In genomic region chrII:9746069-9746468, ce11 we compare ENCODE assay signal across 7 worm cellular contexts.
TF ChIP-seq lines count a peak whose summit lies in the region.

Y53C12B.1 (minus strand) TSS chrII:9746078.
nos-3 (plus strand) TSS chrII:9746316.

TF ChIP-seq in whole organism, L1 larva, 84 proteins besides CTCF, POLR2A, EP300 and RAD21 (continued from another document and continues in another):
- TF ChIP-seq pax-3 (tag; optimal IDR thresholded peaks at IDR 0.05; lab: Kevin White, UChicago) = peak; percentile 28
- no peak for TF ChIP-seq hlh-17 (GFP tag; optimal IDR thresholded peaks at IDR 0.05; lab: Kevin White, UChicago; ENCODE audit: borderline replicate concordance)
- TF ChIP-seq ceh-63 (GFP tag; optimal IDR thresholded peaks at IDR 0.05; lab: Kevin White, UChicago) = no peak
- TF ChIP-seq skn-1 (tag; optimal IDR thresholded peaks at IDR 0.05; lab: Kevin White, UChicago) = peak; percentile 82
- TF ChIP-seq swsn-7 (tag; optimal IDR thresholded peaks at IDR 0.05; lab: Kevin White, UChicago) = peak; percentile 77
- no peak for TF ChIP-seq sptf-1 (tag; optimal IDR thresholded peaks at IDR 0.05; lab: Kevin White, UChicago)
- no peak for TF ChIP-seq nhr-84 (tag; optimal IDR thresholded peaks at IDR 0.05; lab: Kevin White, UChicago)
- TF ChIP-seq fkh-4 (tag; optimal IDR thresholded peaks at IDR 0.05; lab: Kevin White, UChicago; ENCODE audit: borderline replicate concordance) = no peak
- TF ChIP-seq sox-4 (tag; optimal IDR thresholded peaks at IDR 0.05; lab: Kevin White, UChicago) = no peak
- no peak for TF ChIP-seq pqm-1 (tag; optimal IDR thresholded peaks at IDR 0.05; lab: Kevin White, UChicago)
- TF ChIP-seq efl-3 (GFP tag; optimal IDR thresholded peaks at IDR 0.05; lab: Kevin White, UChicago) = no peak
- peak; percentile 93 for TF ChIP-seq nhr-85 (tag; lab: Kevin White, UChicago)
- TF ChIP-seq ceh-82 (tag; optimal IDR thresholded peaks at IDR 0.05; lab: Kevin White, UChicago) = peak; percentile 54 to 84 (median 77)
- peak; percentile 68 for TF ChIP-seq nhr-90 (tag; optimal IDR thresholded peaks at IDR 0.05; lab: Kevin White, UChicago; ENCODE audit: poor library complexity)
- TF ChIP-seq C16A3.4 (tag; optimal IDR thresholded peaks at IDR 0.05; lab: Kevin White, UChicago) = peak; percentile 90
- peak; percentile 57 for TF ChIP-seq dsc-1 (tag; optimal IDR thresholded peaks at IDR 0.05; lab: Kevin White, UChicago)
- TF ChIP-seq mdl-1 (tag; optimal IDR thresholded peaks at IDR 0.05; lab: Kevin White, UChicago) = peak in 1 of 2 experiments; percentile 68
- TF ChIP-seq F16B12.6 (tag; optimal IDR thresholded peaks at IDR 0.05; lab: Kevin White, UChicago) = peak; percentile 65

TF ChIP-seq in whole organism, L2 larva, 48 proteins besides CTCF, POLR2A, EP300 and RAD21 (continued from another document and continues in another):
- no peak for TF ChIP-seq mbf-1 (tag; optimal IDR thresholded peaks at IDR 0.05; lab: Kevin White, UChicago)
- no peak for TF ChIP-seq nhr-12 (tag; optimal IDR thresholded peaks at IDR 0.05; lab: Kevin White, UChicago)
- no peak for TF ChIP-seq peb-1 (tag; optimal IDR thresholded peaks at IDR 0.05; lab: Kevin White, UChicago)
- TF ChIP-seq ztf-11 (tag; optimal IDR thresholded peaks at IDR 0.05; lab: Kevin White, UChicago) = no peak
- TF ChIP-seq elt-1 (tag; optimal IDR thresholded peaks at IDR 0.05; lab: Kevin White, UChicago) = no peak
- peak; percentile 83 for TF ChIP-seq R02D3.7 (tag; optimal IDR thresholded peaks at IDR 0.05; lab: Kevin White, UChicago)
- peak; percentile 57 for TF ChIP-seq snpc-4 (tag; optimal IDR thresholded peaks at IDR 0.05; lab: Kevin White, UChicago)
- TF ChIP-seq sem-4 (tag; optimal IDR thresholded peaks at IDR 0.05; lab: Kevin White, UChicago) = peak; percentile 50
- TF ChIP-seq crh-2 (tag; optimal IDR thresholded peaks at IDR 0.05; lab: Kevin White, UChicago) = peak; percentile 92
- no peak for TF ChIP-seq lin-39 (tag; optimal IDR thresholded peaks at IDR 0.05; lab: Kevin White, UChicago)
- no peak for TF ChIP-seq alr-1 (tag; optimal IDR thresholded peaks at IDR 0.05; lab: Kevin White, UChicago)
- peak; percentile 54 for TF ChIP-seq fos-1 (tag; optimal IDR thresholded peaks at IDR 0.05; lab: Kevin White, UChicago)
- peak; percentile 82 for TF ChIP-seq sma-9 (GFP tag; optimal IDR thresholded peaks at IDR 0.05; lab: Kevin White, UChicago)
- TF ChIP-seq sma-9 (tag; optimal IDR thresholded peaks at IDR 0.05; lab: Kevin White, UChicago) = no peak
- no peak for TF ChIP-seq unc-62 (GFP tag; optimal IDR thresholded peaks at IDR 0.05; lab: Kevin White, UChicago)
- TF ChIP-seq F13H6.1 (tag; optimal IDR thresholded peaks at IDR 0.05; lab: Kevin White, UChicago) = peak; percentile 71
- no peak for TF ChIP-seq aly-2 (tag; optimal IDR thresholded peaks at IDR 0.05; lab: Kevin White, UChicago)
- no peak for TF ChIP-seq ztf-1 (GFP tag; conservative IDR thresholded peaks at IDR 0.05; lab: Robert Waterston, UW)
- TF ChIP-seq elt-3 (tag; optimal IDR thresholded peaks at IDR 0.05; lab: Kevin White, UChicago) = no peak
- no peak for TF ChIP-seq nhr-11 (tag; optimal IDR thresholded peaks at IDR 0.05; lab: Kevin White, UChicago)

TF ChIP-seq in whole organism, L3 larva, 47 proteins besides CTCF, POLR2A, EP300 and RAD21 (continued from another document):
- TF ChIP-seq elt-1 (tag; optimal IDR thresholded peaks at IDR 0.05; lab: Kevin White, UChicago) (peak; percentile 54), pha-4 (tag; optimal IDR thresholded peaks at IDR 0.05; lab: Kevin White, UChicago) (peak; percentile 93), elt-2 (tag; optimal IDR thresholded peaks at IDR 0.05; lab: Kevin White, UChicago) (peak; percentile 55), mml-1 (tag; optimal IDR thresholded peaks at IDR 0.05; lab: Kevin White, UChicago) (no peak), nhr-25 (tag; optimal IDR thresholded peaks at IDR 0.05; lab: Kevin White, UChicago) (peak; percentile 88), skn-1 (tag; optimal IDR thresholded peaks at IDR 0.05; lab: Kevin White, UChicago) (peak; percentile 73), egl-27 (tag; optimal IDR thresholded peaks at IDR 0.05; lab: Kevin White, UChicago) (no peak), snpc-4 (tag; optimal IDR thresholded peaks at IDR 0.05; lab: Kevin White, UChicago) (peak; percentile 66), ceh-28 (tag; optimal IDR thresholded peaks at IDR 0.05; lab: Kevin White, UChicago) (peak; percentile 64), hmg-11 (tag; optimal IDR thresholded peaks at IDR 0.05; lab: Kevin White, UChicago) (peak; percentile 60), mdl-1 (tag; optimal IDR thresholded peaks at IDR 0.05; lab: Kevin White, UChicago) (no peak), nhr-23 (tag; optimal IDR thresholded peaks at IDR 0.05; lab: Kevin White, UChicago) (peak; percentile 91), eor-1 (tag; optimal IDR thresholded peaks at IDR 0.05; lab: Kevin White, UChicago) (no peak), nhr-43 (tag; optimal IDR thresholded peaks at IDR 0.05; lab: Kevin White, UChicago; ENCODE audit: poor library complexity, severe bottlenecking) (peak; percentile 69), fkh-10 (GFP tag; optimal IDR thresholded peaks at IDR 0.05; lab: Kevin White, UChicago) (peak; percentile 12)

TF ChIP-seq in whole organism, L4 larva, 104 proteins besides CTCF, POLR2A, EP300 and RAD21 (continued from another document and continues in another):
- peak; percentile 92 for TF ChIP-seq mes-2 (tag; optimal IDR thresholded peaks at IDR 0.05; lab: Kevin White, UChicago; ENCODE audit: poor library complexity, severe bottlenecking)
- TF ChIP-seq F37D6.2 (tag; optimal IDR thresholded peaks at IDR 0.05; lab: Kevin White, UChicago) = no peak
- no peak for TF ChIP-seq zfp-2 (tag; optimal IDR thresholded peaks at IDR 0.05; lab: Kevin White, UChicago)
- TF ChIP-seq fos-1 (tag; optimal IDR thresholded peaks at IDR 0.05; lab: Kevin White, UChicago) = no peak
- peak; percentile 5 for TF ChIP-seq unc-130 (GFP tag; optimal IDR thresholded peaks at IDR 0.05; lab: Kevin White, UChicago)
- TF ChIP-seq aha-1 (tag; lab: Kevin White, UChicago) = no peak
- TF ChIP-seq lim-7 (GFP tag; IDR thresholded peaks at IDR 0.05; lab: Robert Waterston, UW) = no peak
- no peak for TF ChIP-seq nhr-48 (tag; optimal IDR thresholded peaks at IDR 0.05; lab: Kevin White, UChicago)
- no peak for TF ChIP-seq ceh-44 (GFP tag; IDR thresholded peaks at IDR 0.05; lab: Robert Waterston, UW)
- peak; percentile 45 for TF ChIP-seq rbr-2 (tag; optimal IDR thresholded peaks at IDR 0.05; lab: Kevin White, UChicago)
- TF ChIP-seq mep-1 (tag; optimal IDR thresholded peaks at IDR 0.05; lab: Kevin White, UChicago) = peak; percentile 80
- TF ChIP-seq aly-2 (tag; optimal IDR thresholded peaks at IDR 0.05; lab: Kevin White, UChicago) = no peak
- no peak for TF ChIP-seq saeg-2 (GFP tag; IDR thresholded peaks at IDR 0.05; lab: Robert Waterston, UW)
- peak; percentile 68 for TF ChIP-seq nhr-6 (tag; optimal IDR thresholded peaks at IDR 0.05; lab: Kevin White, UChicago)
- no peak for TF ChIP-seq nhr-10 (tag; optimal IDR thresholded peaks at IDR 0.05; lab: Kevin White, UChicago)
- peak; percentile 62 for TF ChIP-seq hlh-11 (tag; optimal IDR thresholded peaks at IDR 0.05; lab: Kevin White, UChicago)
- TF ChIP-seq hif-1 (tag; optimal IDR thresholded peaks at IDR 0.05; lab: Kevin White, UChicago) = peak in 1 of 2 experiments; percentile 45
- TF ChIP-seq nhr-102 (tag; optimal IDR thresholded peaks at IDR 0.05; lab: Kevin White, UChicago) = no peak
- TF ChIP-seq R02D3.7 (tag; optimal IDR thresholded peaks at IDR 0.05; lab: Kevin White, UChicago) = peak; percentile 88
- TF ChIP-seq T20F7.1 (GFP tag; optimal IDR thresholded peaks at IDR 0.05; lab: Kevin White, UChicago) = peak; percentile 68
- no peak for TF ChIP-seq mxl-3 (GFP tag; optimal IDR thresholded peaks at IDR 0.05; lab: Kevin White, UChicago)
- TF ChIP-seq ctbp-1 (GFP tag; IDR thresholded peaks at IDR 0.05; lab: Robert Waterston, UW) = no peak

TF ChIP-seq in whole organism, late embryonic, 69 proteins besides CTCF, POLR2A, EP300 and RAD21 (continued from another document):
- TF ChIP-seq pag-3 (tag; optimal IDR thresholded peaks at IDR 0.05; lab: Kevin White, UChicago; ENCODE audit: borderline replicate concordance) = no peak

TF ChIP-seq in whole organism, mixed stage, embryonic, 35 proteins besides CTCF, POLR2A, EP300 and RAD21 (continued from another document):
- no peak for TF ChIP-seq bed-3 (GFP tag; optimal IDR thresholded peaks at IDR 0.05; lab: Kevin White, UChicago)
- peak; percentile 79 for TF ChIP-seq lin-13 (tag; optimal IDR thresholded peaks at IDR 0.05; lab: Kevin White, UChicago)
- no peak for TF ChIP-seq lin-32 (GFP tag; optimal IDR thresholded peaks at IDR 0.05; lab: Kevin White, UChicago)
- no peak for TF ChIP-seq unc-39 (tag; optimal IDR thresholded peaks at IDR 0.05; lab: Kevin White, UChicago)
- peak; percentile 98 for TF ChIP-seq unc-120 (tag; optimal IDR thresholded peaks at IDR 0.05; lab: Kevin White, UChicago; ENCODE audit: poor library complexity, severe bottlenecking)
- TF ChIP-seq mep-1 (tag; optimal IDR thresholded peaks at IDR 0.05; lab: Kevin White, UChicago) = peak; percentile 66
- no peak for TF ChIP-seq drap-1 (GFP tag; optimal IDR thresholded peaks at IDR 0.05; lab: Kevin White, UChicago)

TF ChIP-seq in whole organism, young adult, 124 proteins besides CTCF, POLR2A, EP300 and RAD21 (continued from another document and continues in another):
- no peak for TF ChIP-seq F55B11.4 (tag; optimal IDR thresholded peaks at IDR 0.05; lab: Kevin White, UChicago; ENCODE audit: borderline replicate concordance, insufficient read depth)
- TF ChIP-seq ztf-26 (tag; optimal IDR thresholded peaks at IDR 0.05; lab: Kevin White, UChicago) = no peak
- TF ChIP-seq F33H1.4 (GFP tag; IDR thresholded peaks at IDR 0.05; lab: Robert Waterston, UW) = peak; percentile 96
- TF ChIP-seq sea-2 (GFP tag; IDR thresholded peaks at IDR 0.05; lab: Robert Waterston, UW) = no peak
- peak; percentile 19 for TF ChIP-seq K12H6.12 (tag; optimal IDR thresholded peaks at IDR 0.05; lab: Kevin White, UChicago)
- no peak for TF ChIP-seq Y53G8AR.9 (GFP tag; conservative IDR thresholded peaks at IDR 0.05; lab: Robert Waterston, UW)
- no peak for TF ChIP-seq dpl-1 (GFP tag; optimal IDR thresholded peaks at IDR 0.05; lab: Kevin White, UChicago)
- TF ChIP-seq hlh-26 (GFP tag; conservative IDR thresholded peaks at IDR 0.05; lab: Robert Waterston, UW) = no peak
- no peak for TF ChIP-seq aptf-3 (GFP tag; IDR thresholded peaks at IDR 0.05; lab: Robert Waterston, UW)
- peak; percentile 65 for TF ChIP-seq snpc-1.3 (tag; optimal IDR thresholded peaks at IDR 0.05; lab: Kevin White, UChicago; ENCODE audit: insufficient read depth)
- TF ChIP-seq ceh-27 (GFP tag; optimal IDR thresholded peaks at IDR 0.05; lab: Kevin White, UChicago) = peak; percentile 41
- TF ChIP-seq F57A8.1 (GFP tag; optimal IDR thresholded peaks at IDR 0.05; lab: Kevin White, UChicago) = no peak
- peak; percentile 39; the same call in 1 of the 2 replicates for TF ChIP-seq ceh-91 (GFP tag; IDR thresholded peaks at IDR 0.05; lab: Robert Waterston, UW)
- TF ChIP-seq ztf-25 (GFP tag; IDR thresholded peaks at IDR 0.05; lab: Robert Waterston, UW) = no peak
- no peak for TF ChIP-seq cebp-2 (GFP tag; IDR thresholded peaks at IDR 0.05; lab: Robert Waterston, UW)
- TF ChIP-seq lin-40 (tag; optimal IDR thresholded peaks at IDR 0.05; lab: Kevin White, UChicago) = peak; percentile 21
- TF ChIP-seq hmg-20 (GFP tag; IDR thresholded peaks at IDR 0.05; lab: Robert Waterston, UW) = no peak
- TF ChIP-seq F37B4.10 (GFP tag; IDR thresholded peaks at IDR 0.05; lab: Robert Waterston, UW) = no peak
- no peak for TF ChIP-seq die-1 (tag; optimal IDR thresholded peaks at IDR 0.05; lab: Kevin White, UChicago)
- no peak for TF ChIP-seq ccch-3 (GFP tag; optimal IDR thresholded peaks at IDR 0.05; lab: Kevin White, UChicago)
- TF ChIP-seq ceh-79 (tag; optimal IDR thresholded peaks at IDR 0.05; lab: Kevin White, UChicago) = no peak
- no peak for TF ChIP-seq xnd-1 (tag; optimal IDR thresholded peaks at IDR 0.05; lab: Kevin White, UChicago)
- TF ChIP-seq ztf-28 (GFP tag; IDR thresholded peaks at IDR 0.05; lab: Robert Waterston, UW) = no peak
- TF ChIP-seq lin-35 (GFP tag; optimal IDR thresholded peaks at IDR 0.05; lab: Kevin White, UChicago) = peak in 2 of 3 experiments; percentile 2 to 51
- TF ChIP-seq sdz-38 (tag; optimal IDR thresholded peaks at IDR 0.05; lab: Kevin White, UChicago) = no peak
- TF ChIP-seq zfh-2 (GFP tag; conservative IDR thresholded peaks at IDR 0.05; lab: Robert Waterston, UW) = no peak
- TF ChIP-seq ztf-6 (GFP tag; IDR thresholded peaks at IDR 0.05; lab: Robert Waterston, UW) = no peak
- no peak for TF ChIP-seq gei-17 (GFP tag; optimal IDR thresholded peaks at IDR 0.05; lab: Kevin White, UChicago)
- TF ChIP-seq efl-1 (GFP tag; optimal IDR thresholded peaks at IDR 0.05; lab: Kevin White, UChicago) = peak; percentile 17
- TF ChIP-seq rpc-1 (optimal IDR thresholded peaks at IDR 0.05; lab: Kevin White, UChicago) = no peak
- TF ChIP-seq rpc-1 (tag; optimal IDR thresholded peaks at IDR 0.05; lab: Kevin White, UChicago) = no peak
- no peak for TF ChIP-seq nfya-2 (GFP tag; IDR thresholded peaks at IDR 0.05; lab: Robert Waterston, UW)
- TF ChIP-seq snpc-4 (GFP tag; optimal IDR thresholded peaks at IDR 0.05; lab: Kevin White, UChicago) = peak; percentile 7
- peak in 3 of 4 experiments; percentile 26 to 72 (median 49) for TF ChIP-seq snpc-4 (tag; optimal IDR thresholded peaks at IDR 0.05; lab: Kevin White, UChicago)
- no peak; the same call in 1 of the 2 replicates for TF ChIP-seq attf-3 (GFP tag; conservative IDR thresholded peaks at IDR 0.05; lab: Robert Waterston, UW)
- TF ChIP-seq lsl-1 (GFP tag; optimal IDR thresholded peaks at IDR 0.05; lab: Kevin White, UChicago) = peak; percentile 90
- no peak for TF ChIP-seq B0035.1 (tag; optimal IDR thresholded peaks at IDR 0.05; lab: Kevin White, UChicago)
- TF ChIP-seq Y53F4B.3 (GFP tag; IDR thresholded peaks at IDR 0.05; lab: Robert Waterston, UW) = no peak
- no peak for TF ChIP-seq cebp-1 (GFP tag; IDR thresholded peaks at IDR 0.05; lab: Robert Waterston, UW)
- peak; percentile 39 for TF ChIP-seq cebp-1 (tag; optimal IDR thresholded peaks at IDR 0.05; lab: Kevin White, UChicago)
- no peak for TF ChIP-seq atf-7 (tag; optimal IDR thresholded peaks at IDR 0.05; lab: Kevin White, UChicago)
- no peak for TF ChIP-seq K11D2.4 (GFP tag; IDR thresholded peaks at IDR 0.05; lab: Robert Waterston, UW)
- peak; percentile 56 for TF ChIP-seq mcd-1 (GFP tag; IDR thresholded peaks at IDR 0.05; lab: Robert Waterston, UW)
- no peak for TF ChIP-seq snpc-1.1 (tag; optimal IDR thresholded peaks at IDR 0.05; lab: Kevin White, UChicago; ENCODE audit: insufficient read depth)
- no peak for TF ChIP-seq rec-8 (tag; optimal IDR thresholded peaks at IDR 0.05; lab: Kevin White, UChicago)
- no peak for TF ChIP-seq madf-8 (GFP tag; conservative IDR thresholded peaks at IDR 0.05; lab: Robert Waterston, UW)
- TF ChIP-seq bed-1 (GFP tag; IDR thresholded peaks at IDR 0.05; lab: Robert Waterston, UW) = no peak
- no peak for TF ChIP-seq athp-1 (tag; optimal IDR thresholded peaks at IDR 0.05; lab: Kevin White, UChicago)
- no peak for TF ChIP-seq B0261.1 (tag; optimal IDR thresholded peaks at IDR 0.05; lab: Kevin White, UChicago)
- TF ChIP-seq zim-3 (tag; optimal IDR thresholded peaks at IDR 0.05; lab: Kevin White, UChicago) = no peak
- peak; percentile 40; the same call in 1 of the 2 replicates for TF ChIP-seq hmg-1.2 (GFP tag; IDR thresholded peaks at IDR 0.05; lab: Robert Waterston, UW)
- peak; percentile 57; the same call in 1 of the 2 replicates for TF ChIP-seq D2030.7 (GFP tag; IDR thresholded peaks at IDR 0.05; lab: Robert Waterston, UW)
- TF ChIP-seq ekl-4 (GFP tag; IDR thresholded peaks at IDR 0.05; lab: Robert Waterston, UW) = 0 out of 2 replicates have a peak, but pooled peaks have one; percentile 22
- TF ChIP-seq B0019.2 (GFP tag; conservative IDR thresholded peaks at IDR 0.05; lab: Robert Waterston, UW) = peak; percentile 87
- TF ChIP-seq pbrm-1 (GFP tag; IDR thresholded peaks at IDR 0.05; lab: Robert Waterston, UW) = peak; percentile 66
- no peak for TF ChIP-seq F57C9.4 (tag; optimal IDR thresholded peaks at IDR 0.05; lab: Kevin White, UChicago)
- no peak for TF ChIP-seq akir-1 (GFP tag; optimal IDR thresholded peaks at IDR 0.05; lab: Kevin White, UChicago)
- no peak for TF ChIP-seq nhr-80 (tag; optimal IDR thresholded peaks at IDR 0.05; lab: Kevin White, UChicago)
- TF ChIP-seq ceh-100 (GFP tag; IDR thresholded peaks at IDR 0.05; lab: Robert Waterston, UW) = no peak
